Fruit fly (Drosophila melanogaster): ENCODE measurements around the gene sgl.

Gene sgl

dm6 chr3L:6942103-6942830 lies 22.3 kb downstream of the sgl start:
- TF ChIP-seq CTCF (optimal IDR thresholded peaks at IDR 0.05) = peak in 1 of 2 experiments; percentile 31
- no peak for TF ChIP-seq CG8478 (optimal IDR thresholded peaks at IDR 0.05)

- TF ChIP-seq CG8478 (optimal IDR thresholded peaks at IDR 0.05) (no peak), CTCF (optimal IDR thresholded peaks at IDR 0.05) (no peak)
Observed at dm6 chr3L:6934799-6935318, 29.7 kb downstream of the sgl start.

- no peak for TF ChIP-seq CG8478 (optimal IDR thresholded peaks at IDR 0.05)
- no peak for TF ChIP-seq CTCF (optimal IDR thresholded peaks at IDR 0.05)
Observed at dm6 chr3L:6932626-6933025, 31.9 kb downstream of the sgl start, which contains the start of gene CG14820. Gene CG14820 (plus strand): TSS chr3L:6932926.

dm6 chr3L:6931850-6932249 lies 32.7 kb downstream of the sgl start, which contains the start of gene CG45413:
Gene CG45413 (minus strand): TSS chr3L:6931950.
- TF ChIP-seq CG8478 (optimal IDR thresholded peaks at IDR 0.05) (no peak), CTCF (optimal IDR thresholded peaks at IDR 0.05) (no peak)

- TF ChIP-seq CTCF (optimal IDR thresholded peaks at IDR 0.05) (peak in 1 of 2 experiments; percentile 28), CG8478 (optimal IDR thresholded peaks at IDR 0.05) (no peak)
Observed at dm6 chr3L:6925843-6926242, 38.7 kb downstream of the sgl start.

dm6 chr3L:6919213-6919612 lies 45.3 kb downstream of the sgl start:
- TF ChIP-seq CG8478 (optimal IDR thresholded peaks at IDR 0.05) = no peak
- no peak for TF ChIP-seq CTCF (optimal IDR thresholded peaks at IDR 0.05)

dm6 chr3L:6914776-6915175 lies 49.8 kb downstream of the sgl start, which contains the start of gene Prat2:
Gene Prat2 (minus strand): TSS chr3L:6914876.
- TF ChIP-seq CTCF (optimal IDR thresholded peaks at IDR 0.05) = no peak
- TF ChIP-seq CG8478 (optimal IDR thresholded peaks at IDR 0.05) = no peak

- TF ChIP-seq CG8478 (optimal IDR thresholded peaks at IDR 0.05) = no peak
- no peak for TF ChIP-seq CTCF (optimal IDR thresholded peaks at IDR 0.05)
Observed at dm6 chr3L:6913823-6914222, 50.7 kb downstream of the sgl start.

- no peak for TF ChIP-seq CTCF (optimal IDR thresholded peaks at IDR 0.05)
- no peak for TF ChIP-seq CG8478 (optimal IDR thresholded peaks at IDR 0.05)
Observed at dm6 chr3L:6911219-6911618, 53.3 kb downstream of the sgl start.
